Worm (Caenorhabditis elegans): ENCODE measurements around the gene F19F10.14.

F19F10.14 gene

DNA sequence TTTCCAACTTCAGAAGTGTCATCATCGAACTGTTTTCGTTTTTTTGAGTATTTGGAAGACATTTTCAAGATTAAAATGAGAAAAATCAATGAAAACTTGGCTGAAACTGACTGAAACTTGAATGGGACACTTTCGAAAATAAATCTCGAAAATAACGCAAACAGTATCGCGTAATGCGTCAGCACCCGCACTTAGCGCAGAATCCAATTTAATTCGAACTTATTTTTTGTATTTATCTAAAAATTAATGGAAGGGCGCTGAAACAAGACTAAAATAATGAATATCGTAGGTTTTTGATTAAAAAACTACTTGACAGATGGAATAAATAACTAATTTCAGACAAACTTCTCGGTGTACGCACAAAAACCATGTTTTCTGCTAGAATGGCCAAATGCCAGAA, 4.7 kb upstream of the F19F10.14 start, which contains the start of the genes snu-66 and ints-9 (continued):
- TF ChIP-seq zag-1 (tag; optimal IDR thresholded peaks at IDR 0.05): no peak
- TF ChIP-seq snpc-4 (tag; optimal IDR thresholded peaks at IDR 0.05): peak; percentile 22
- TF ChIP-seq sem-4 (tag; optimal IDR thresholded peaks at IDR 0.05): peak; percentile 16
- TF ChIP-seq R02D3.7 (tag; optimal IDR thresholded peaks at IDR 0.05): no peak
- TF ChIP-seq skn-1 (tag; optimal IDR thresholded peaks at IDR 0.05): no peak

DNA sequence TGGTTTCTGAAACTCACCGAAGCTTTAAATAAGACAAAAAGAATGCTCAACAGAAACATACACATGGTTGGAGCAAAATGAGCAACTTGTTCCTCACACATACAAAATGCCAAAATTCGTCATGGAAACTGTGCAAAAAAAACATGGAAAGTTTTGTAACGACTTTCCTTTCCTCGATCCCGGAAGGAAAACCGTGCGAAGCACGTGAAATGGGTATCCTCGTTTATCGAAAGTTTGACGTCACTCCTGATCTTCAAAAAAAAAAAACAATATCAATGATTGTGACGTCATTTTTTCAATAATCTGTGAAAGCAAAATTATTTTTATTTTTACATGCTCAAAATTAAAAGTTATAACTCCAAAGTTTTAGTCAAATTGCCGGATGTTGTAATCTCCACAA, 565 bp downstream of the F19F10.14 start, which contains the start of gene clec-212:
clec-212 (minus strand) TSS at position 101 of the 400 bp plus-strand sequence.
- TF ChIP-seq Y55F3AM.14 (GFP tag; optimal IDR thresholded peaks at IDR 0.05): no peak

DNA sequence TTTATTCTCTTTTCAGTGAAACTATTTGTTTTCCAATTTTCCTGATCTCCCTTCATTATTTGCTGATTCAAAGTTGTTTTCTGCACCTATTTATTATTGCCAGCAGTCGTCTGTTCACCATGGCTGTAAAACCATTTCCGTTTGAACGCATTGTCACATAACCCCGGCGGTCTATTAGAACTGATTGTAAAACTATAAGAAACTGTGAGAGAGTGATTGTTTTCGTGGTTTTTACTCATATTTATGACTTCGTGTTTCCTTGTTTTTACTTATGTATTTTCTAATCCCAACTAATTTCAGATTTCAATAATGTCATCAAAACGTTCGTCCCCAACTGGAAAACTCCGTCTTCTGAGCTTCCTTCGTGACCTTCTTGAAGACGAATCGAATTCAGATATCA, 7.9 kb downstream of the F19F10.14 start, which contains the start of gene F19F10.1:
F19F10.1 (plus strand) TSS at position 301 of the 400 bp plus-strand sequence.
- TF ChIP-seq ama-1 (optimal IDR thresholded peaks at IDR 0.05): no peak
- TF ChIP-seq elt-3 (tag; optimal IDR thresholded peaks at IDR 0.05): no peak
- TF ChIP-seq nhr-11 (tag; optimal IDR thresholded peaks at IDR 0.05): no peak
- no peak for TF ChIP-seq aly-2 (tag; optimal IDR thresholded peaks at IDR 0.05)
- TF ChIP-seq F13H6.1 (tag; optimal IDR thresholded peaks at IDR 0.05): no peak
- no peak for TF ChIP-seq lin-39 (tag; optimal IDR thresholded peaks at IDR 0.05)
- TF ChIP-seq peb-1 (tag; optimal IDR thresholded peaks at IDR 0.05): no peak
- TF ChIP-seq nhr-10 (tag; optimal IDR thresholded peaks at IDR 0.05): no peak
- TF ChIP-seq dmd-4 (tag; optimal IDR thresholded peaks at IDR 0.05): no peak
- TF ChIP-seq sem-4 (tag; optimal IDR thresholded peaks at IDR 0.05): no peak
- TF ChIP-seq nhr-77 (tag; optimal IDR thresholded peaks at IDR 0.05): no peak
- TF ChIP-seq alr-1 (tag; optimal IDR thresholded peaks at IDR 0.05): no peak

DNA sequence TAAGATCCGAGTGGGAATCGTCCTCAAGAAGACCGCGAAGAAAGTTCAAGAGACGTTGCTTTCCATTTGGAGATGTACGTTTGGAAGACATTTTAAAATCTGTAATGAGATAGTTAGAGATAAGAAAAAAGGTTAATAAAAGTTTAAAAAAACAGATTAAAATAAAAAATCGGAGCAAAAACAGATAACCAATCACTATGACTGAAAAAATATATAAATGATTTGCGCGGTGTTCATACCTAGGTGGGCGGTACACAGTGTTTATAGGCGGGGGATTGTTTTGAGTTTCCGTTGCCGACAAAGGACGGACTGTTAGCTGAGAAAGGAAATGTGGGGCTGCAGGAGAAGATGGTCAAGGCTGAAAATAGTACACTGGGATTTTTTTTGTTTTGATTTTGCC, 12.2 kb downstream of the F19F10.14 start, which contains the start of gene ets-7:
ets-7 (minus strand) TSS at position 101 of the 400 bp plus-strand sequence.
- no peak for TF ChIP-seq F13H6.1 (tag; optimal IDR thresholded peaks at IDR 0.05)
- TF ChIP-seq nhr-21 (tag; optimal IDR thresholded peaks at IDR 0.05): no peak

DNA sequence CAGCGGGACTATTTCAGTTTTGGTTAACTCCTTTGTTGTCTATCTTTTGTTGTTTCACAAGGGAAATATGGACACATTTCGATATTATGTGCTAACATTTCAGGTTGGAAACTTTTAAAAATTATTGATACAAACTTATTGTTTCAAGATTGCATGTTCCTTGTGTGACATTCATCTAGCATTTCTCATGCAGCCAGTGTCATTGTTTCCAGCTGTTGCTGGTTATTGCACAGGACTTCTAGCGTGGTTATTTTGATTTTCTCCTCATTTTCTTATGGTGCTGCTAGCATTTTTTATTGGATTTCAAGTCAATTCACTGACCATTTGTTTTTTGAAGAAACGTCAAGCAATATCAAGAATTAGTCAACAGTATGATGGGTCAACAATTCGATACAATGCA, 15.0 kb downstream of the F19F10.14 start:
- TF ChIP-seq mab-5 (tag; optimal IDR thresholded peaks at IDR 0.05) (no peak), unc-39 (tag; optimal IDR thresholded peaks at IDR 0.05) (no peak), lin-39 (tag; optimal IDR thresholded peaks at IDR 0.05) (no peak), C34F6.9 (tag; optimal IDR thresholded peaks at IDR 0.05) (no peak)

DNA sequence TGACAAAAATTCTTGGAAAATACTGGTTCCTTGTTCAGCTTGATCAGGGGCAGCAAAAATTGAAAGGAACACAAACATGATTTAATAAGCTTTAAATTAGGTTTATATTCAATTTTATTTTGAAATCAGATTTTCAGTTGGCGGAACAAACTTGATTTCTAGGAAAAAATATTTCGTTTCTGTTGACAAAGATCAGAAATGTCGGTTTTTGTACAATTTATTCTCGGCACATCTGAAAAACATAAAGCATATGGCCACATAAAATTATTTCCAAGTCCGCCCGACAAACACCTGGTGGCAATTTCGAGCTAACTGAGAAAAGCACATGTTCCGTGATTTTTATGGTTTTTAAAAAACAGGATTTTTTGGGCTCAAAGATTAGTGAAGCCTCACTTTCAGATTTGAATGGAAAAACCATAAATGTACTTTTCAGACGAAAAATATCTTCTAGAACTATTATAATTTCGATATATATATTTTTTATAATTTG, 16.9 kb downstream of the F19F10.14 start, which contains the start of gene ttr-10:
ttr-10 (minus strand) TSS at position 51 of the 490 bp plus-strand sequence.
- TF ChIP-seq unc-55 (GFP tag; optimal IDR thresholded peaks at IDR 0.05) (no peak), egl-27 (tag; optimal IDR thresholded peaks at IDR 0.05) (no peak), lin-13 (GFP tag; optimal IDR thresholded peaks at IDR 0.05) (no peak), lsy-2 (tag; optimal IDR thresholded peaks at IDR 0.05) (no peak), mab-5 (tag; optimal IDR thresholded peaks at IDR 0.05) (no peak), ceh-82 (tag; optimal IDR thresholded peaks at IDR 0.05) (no peak), C34F6.9 (tag; optimal IDR thresholded peaks at IDR 0.05) (no peak), nhr-23 (tag; optimal IDR thresholded peaks at IDR 0.05) (no peak), mdl-1 (tag; optimal IDR thresholded peaks at IDR 0.05) (no peak), sem-4 (tag; optimal IDR thresholded peaks at IDR 0.05) (no peak), skn-1 (tag; optimal IDR thresholded peaks at IDR 0.05) (no peak), elt-3 (tag; optimal IDR thresholded peaks at IDR 0.05) (no peak), nhr-77 (tag; optimal IDR thresholded peaks at IDR 0.05) (no peak)

DNA sequence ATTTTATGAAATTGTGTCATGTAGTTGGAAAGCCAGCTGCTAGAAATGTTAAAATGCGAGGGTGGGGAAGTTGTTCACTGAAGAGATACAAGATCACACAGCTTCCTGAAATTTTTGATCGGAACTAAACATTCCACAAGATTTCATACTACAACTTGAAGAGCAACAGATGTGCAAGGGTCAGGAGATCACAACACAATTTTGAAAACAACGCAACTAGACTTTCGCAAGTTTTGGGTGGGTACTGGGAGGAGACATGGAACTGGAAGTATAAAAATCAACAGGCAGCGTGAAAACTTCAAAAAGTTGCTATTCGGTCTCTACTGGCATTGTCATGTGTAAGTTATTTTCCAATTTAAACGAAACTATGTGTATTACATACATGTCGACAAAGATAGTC, 19.0 kb downstream of the F19F10.14 start, which contains the start of gene F19F10.3:
F19F10.3 (plus strand) TSS at position 301 of the 400 bp plus-strand sequence.
- TF ChIP-seq nhr-6 (tag; optimal IDR thresholded peaks at IDR 0.05) (no peak), ceh-82 (tag; optimal IDR thresholded peaks at IDR 0.05) (no peak), F13H6.1 (tag; optimal IDR thresholded peaks at IDR 0.05) (no peak), lin-13 (GFP tag; optimal IDR thresholded peaks at IDR 0.05) (no peak), Y55F3AM.14 (GFP tag; optimal IDR thresholded peaks at IDR 0.05) (no peak), R02D3.7 (tag; optimal IDR thresholded peaks at IDR 0.05) (no peak), mab-5 (tag; optimal IDR thresholded peaks at IDR 0.05) (no peak), sma-3 (GFP tag; optimal IDR thresholded peaks at IDR 0.05) (no peak), peb-1 (tag; optimal IDR thresholded peaks at IDR 0.05) (no peak), nhr-129 (tag; optimal IDR thresholded peaks at IDR 0.05) (no peak), lin-39 (tag; optimal IDR thresholded peaks at IDR 0.05) (no peak), elt-3 (tag; optimal IDR thresholded peaks at IDR 0.05) (no peak), mbf-1 (tag; optimal IDR thresholded peaks at IDR 0.05) (no peak)
